Fruit fly (Drosophila melanogaster): ENCODE data around the gene Rubicon.

The Rubicon gene

DNA sequence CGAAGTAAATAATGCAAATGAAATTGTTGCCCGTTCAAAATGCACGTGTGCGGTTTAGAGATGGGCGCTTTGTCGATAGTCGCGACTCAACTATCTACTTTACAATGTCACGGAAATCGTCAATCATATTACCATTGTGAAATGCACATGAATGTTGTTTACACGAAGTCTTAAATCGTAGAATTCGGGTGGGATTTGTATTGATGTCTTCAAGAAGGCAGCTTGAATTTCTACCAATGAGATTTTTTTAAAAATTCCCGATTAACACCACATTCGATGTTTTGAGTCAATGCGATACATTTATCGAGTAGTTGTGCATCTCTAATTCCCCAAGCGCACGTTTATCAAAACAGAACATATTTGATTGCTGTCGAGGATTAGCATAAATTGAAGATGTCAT is 43.4 kb downstream of the Rubicon start, which contains the start of gene CG1789 (continued):
- TF ChIP-seq mirr (GFP tag; optimal IDR thresholded peaks at IDR 0.05): no peak
- TF ChIP-seq CG34376 (GFP tag; optimal IDR thresholded peaks at IDR 0.05): peak; percentile 50
- peak; percentile 23 for TF ChIP-seq CG30020 (tag; optimal IDR thresholded peaks at IDR 0.05)
- no peak for TF ChIP-seq hkb (optimal IDR thresholded peaks at IDR 0.05)
- TF ChIP-seq hkb (GFP tag; IDR thresholded peaks at IDR 0.05): no peak
- TF ChIP-seq CG13624 (GFP tag; optimal IDR thresholded peaks at IDR 0.05): peak; percentile 16
- TF ChIP-seq CG2199 (GFP tag; IDR thresholded peaks at IDR 0.05): no peak
- peak; percentile 47 for TF ChIP-seq gfzf (GFP tag; optimal IDR thresholded peaks at IDR 0.05)
- TF ChIP-seq CG10959 (GFP tag; IDR thresholded peaks at IDR 0.05): no peak
- no peak for TF ChIP-seq CG16779 (GFP tag; IDR thresholded peaks at IDR 0.05)
- TF ChIP-seq exex (tag; optimal IDR thresholded peaks at IDR 0.05): no peak
- no peak for TF ChIP-seq yki (optimal IDR thresholded peaks at IDR 0.05)
- peak; percentile 98 for TF ChIP-seq Dll (GFP tag; IDR thresholded peaks at IDR 0.05; ENCODE audit: partially characterized antibody)
- TF ChIP-seq sc (optimal IDR thresholded peaks at IDR 0.05): no peak
- no peak for TF ChIP-seq sc (GFP tag; optimal IDR thresholded peaks at IDR 0.05)
- TF ChIP-seq pzg (GFP tag; optimal IDR thresholded peaks at IDR 0.05): peak; percentile 56
- no peak for TF ChIP-seq CG8765 (GFP tag; IDR thresholded peaks at IDR 0.05)
- no peak for TF ChIP-seq crol (GFP tag; IDR thresholded peaks at IDR 0.05)
- peak; percentile 12 for TF ChIP-seq MESR4 (GFP tag; optimal IDR thresholded peaks at IDR 0.05)
- no peak for TF ChIP-seq scrt (GFP tag; optimal IDR thresholded peaks at IDR 0.05)
- peak; percentile 25 for TF ChIP-seq CG12391 (tag; optimal IDR thresholded peaks at IDR 0.05)
- no peak for TF ChIP-seq CG18764 (GFP tag; optimal IDR thresholded peaks at IDR 0.05)
- no peak for TF ChIP-seq Gug (GFP tag; IDR thresholded peaks at IDR 0.05)
- no peak for TF ChIP-seq CG11695 (GFP tag; IDR thresholded peaks at IDR 0.05)
- no peak for TF ChIP-seq CG4730 (GFP tag; IDR thresholded peaks at IDR 0.05)
- no peak for TF ChIP-seq CG12299 (tag; optimal IDR thresholded peaks at IDR 0.05)
- no peak for TF ChIP-seq ap (GFP tag; IDR thresholded peaks at IDR 0.05)
- TF ChIP-seq Hsf (GFP tag; optimal IDR thresholded peaks at IDR 0.05): peak; percentile 7
- no peak for TF ChIP-seq B-H2 (GFP tag; optimal IDR thresholded peaks at IDR 0.05)
- peak; percentile 67 for TF ChIP-seq CG9932 (GFP tag; IDR thresholded peaks at IDR 0.05)
- peak; percentile 5 for TF ChIP-seq CG33213 (GFP tag; optimal IDR thresholded peaks at IDR 0.05)
- TF ChIP-seq HLH54F (GFP tag; optimal IDR thresholded peaks at IDR 0.05): peak; percentile 24
- no peak for TF ChIP-seq Gsc (GFP tag; IDR thresholded peaks at IDR 0.05)
- no peak for TF ChIP-seq CG1647 (GFP tag; optimal IDR thresholded peaks at IDR 0.05)
- no peak for TF ChIP-seq CG7357 (GFP tag; IDR thresholded peaks at IDR 0.05)
- TF ChIP-seq Stat92E (GFP tag; optimal IDR thresholded peaks at IDR 0.05): no peak
- TF ChIP-seq CG12744 (GFP tag; optimal IDR thresholded peaks at IDR 0.05): no peak
- peak; percentile 10 for TF ChIP-seq pb (GFP tag; optimal IDR thresholded peaks at IDR 0.05)
- TF ChIP-seq klu (GFP tag; IDR thresholded peaks at IDR 0.05): no peak
- peak; percentile 38; the same call in 1 of the 2 replicates for TF ChIP-seq sob (GFP tag; IDR thresholded peaks at IDR 0.05)
- no peak for TF ChIP-seq Hr39 (optimal IDR thresholded peaks at IDR 0.05)
- no peak for TF ChIP-seq CG9817 (tag; optimal IDR thresholded peaks at IDR 0.05)
- TF ChIP-seq hb (GFP tag; IDR thresholded peaks at IDR 0.05; ENCODE audit: partially characterized antibody): peak; percentile 80
- no peak for TF ChIP-seq Lhr (GFP tag; optimal IDR thresholded peaks at IDR 0.05)
- TF ChIP-seq pita (GFP tag; optimal IDR thresholded peaks at IDR 0.05): no peak
- TF ChIP-seq tgo (GFP tag; IDR thresholded peaks at IDR 0.05): no peak
- TF ChIP-seq E2f2 (GFP tag; IDR thresholded peaks at IDR 0.05): peak; percentile 77
- TF ChIP-seq shn (GFP tag; optimal IDR thresholded peaks at IDR 0.05): no peak
- TF ChIP-seq CG2678 (tag; optimal IDR thresholded peaks at IDR 0.05): peak; percentile 49
- no peak for TF ChIP-seq Lim3 (GFP tag; IDR thresholded peaks at IDR 0.05)
- no peak for TF ChIP-seq BtbVII (GFP tag; optimal IDR thresholded peaks at IDR 0.05)
- TF ChIP-seq dysf (GFP tag; IDR thresholded peaks at IDR 0.05): 0 out of 3 replicates have a peak, but pooled peaks have one; percentile 30
- no peak for TF ChIP-seq CG43689 (GFP tag; IDR thresholded peaks at IDR 0.05)
- no peak for TF ChIP-seq fd96Cb (tag; optimal IDR thresholded peaks at IDR 0.05)
